Fruit fly (Drosophila melanogaster): Measurements from ENCODE around the gene wap.

The wap gene

DNA sequence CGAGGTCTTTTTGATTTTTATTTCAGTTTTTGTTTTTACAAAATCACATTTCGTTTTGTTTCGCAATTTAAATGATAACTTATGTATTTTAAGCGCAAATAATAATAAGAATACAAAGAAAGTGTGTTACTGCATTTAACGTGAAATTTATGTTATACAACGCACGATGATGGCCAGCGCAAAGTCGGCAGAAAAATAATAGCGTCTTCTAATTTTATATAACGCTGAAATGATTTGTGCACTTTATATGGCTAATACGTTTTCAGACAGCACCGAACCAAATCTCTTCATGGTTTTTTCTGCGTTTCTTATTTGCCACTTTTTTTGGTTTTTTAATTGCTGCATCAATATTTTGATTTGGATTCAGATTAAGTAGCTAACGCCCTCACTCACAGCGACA is 19.7 kb upstream of the wap start:
- TF ChIP-seq CG17801 (GFP tag; optimal IDR thresholded peaks at IDR 0.05; ENCODE audit: partially characterized antibody) = no peak

DNA sequence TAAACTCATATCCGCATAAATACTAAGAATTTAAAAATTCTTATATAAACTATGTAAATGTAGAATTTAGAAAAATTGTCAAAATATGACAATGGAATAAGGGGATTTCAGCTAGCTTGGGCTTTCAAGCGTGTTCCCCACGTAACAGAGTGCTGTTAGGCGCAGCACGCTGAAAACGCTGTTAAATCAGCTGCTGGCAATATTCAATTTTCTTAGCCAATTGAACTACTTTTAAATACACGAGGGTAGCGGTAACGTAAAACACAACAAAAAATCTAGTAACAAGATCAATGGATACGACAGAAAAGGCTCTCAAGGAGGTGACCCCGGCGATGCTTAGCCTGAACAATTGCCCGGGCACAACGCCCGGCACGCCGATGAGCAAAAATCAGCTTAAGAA is 18.3 kb upstream of the wap start, which contains the start of gene CG14618:
CG14618 (plus strand) TSS at position 179 of the 400 bp plus-strand sequence.
- no peak for TF ChIP-seq CG17801 (GFP tag; optimal IDR thresholded peaks at IDR 0.05; ENCODE audit: partially characterized antibody)

DNA sequence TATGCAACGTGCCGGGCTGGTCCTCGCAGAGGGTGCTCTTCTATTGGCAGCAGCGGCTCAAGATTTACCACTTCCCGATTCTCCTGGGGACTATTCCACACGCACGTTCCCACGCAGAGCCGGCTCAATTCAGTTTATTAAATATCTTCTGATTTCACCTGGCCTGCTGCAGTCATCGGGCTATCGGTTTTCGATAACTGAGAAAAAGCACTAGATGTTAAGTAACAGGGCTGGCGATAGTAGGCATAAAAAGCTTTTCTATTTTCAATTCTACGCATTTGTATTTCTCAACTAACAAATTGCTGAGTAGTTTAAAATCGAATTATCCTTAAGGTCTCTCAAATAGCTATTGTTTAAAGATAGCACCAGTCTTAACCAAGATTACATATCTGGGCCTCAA is 16.6 kb upstream of the wap start, which contains the start of gene CG14613:
CG14613 (minus strand) TSS at position 203 of the 400 bp plus-strand sequence.
- TF ChIP-seq CG17801 (GFP tag; optimal IDR thresholded peaks at IDR 0.05; ENCODE audit: partially characterized antibody) = no peak

DNA sequence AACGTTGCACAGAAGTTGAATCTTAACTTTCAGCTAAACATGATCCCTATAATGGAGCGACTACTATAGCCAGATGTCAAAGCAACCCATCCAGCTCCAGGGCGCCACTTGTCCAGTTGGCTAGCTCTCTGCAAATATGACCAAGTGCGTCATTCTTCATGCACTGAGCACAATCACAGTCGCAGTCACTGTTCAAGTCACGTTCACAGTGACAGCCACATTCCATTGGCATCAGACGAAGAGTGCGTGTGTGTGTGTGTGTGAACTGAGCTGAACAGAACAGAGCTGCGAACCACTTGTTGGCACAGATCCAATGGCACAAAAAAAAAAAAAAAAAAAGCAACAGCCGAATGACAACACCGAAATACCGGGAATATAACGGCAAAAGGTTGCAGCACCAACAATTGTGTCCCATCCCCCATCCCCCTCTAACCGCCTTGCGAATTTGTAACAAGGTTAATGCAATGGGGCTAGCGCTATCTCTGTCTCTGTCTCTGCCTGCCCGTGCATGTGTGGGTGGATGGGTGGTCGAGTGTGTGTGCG is 6.1 kb upstream of the wap start:
- TF ChIP-seq CG17801 (GFP tag; optimal IDR thresholded peaks at IDR 0.05; ENCODE audit: partially characterized antibody) = no peak

DNA sequence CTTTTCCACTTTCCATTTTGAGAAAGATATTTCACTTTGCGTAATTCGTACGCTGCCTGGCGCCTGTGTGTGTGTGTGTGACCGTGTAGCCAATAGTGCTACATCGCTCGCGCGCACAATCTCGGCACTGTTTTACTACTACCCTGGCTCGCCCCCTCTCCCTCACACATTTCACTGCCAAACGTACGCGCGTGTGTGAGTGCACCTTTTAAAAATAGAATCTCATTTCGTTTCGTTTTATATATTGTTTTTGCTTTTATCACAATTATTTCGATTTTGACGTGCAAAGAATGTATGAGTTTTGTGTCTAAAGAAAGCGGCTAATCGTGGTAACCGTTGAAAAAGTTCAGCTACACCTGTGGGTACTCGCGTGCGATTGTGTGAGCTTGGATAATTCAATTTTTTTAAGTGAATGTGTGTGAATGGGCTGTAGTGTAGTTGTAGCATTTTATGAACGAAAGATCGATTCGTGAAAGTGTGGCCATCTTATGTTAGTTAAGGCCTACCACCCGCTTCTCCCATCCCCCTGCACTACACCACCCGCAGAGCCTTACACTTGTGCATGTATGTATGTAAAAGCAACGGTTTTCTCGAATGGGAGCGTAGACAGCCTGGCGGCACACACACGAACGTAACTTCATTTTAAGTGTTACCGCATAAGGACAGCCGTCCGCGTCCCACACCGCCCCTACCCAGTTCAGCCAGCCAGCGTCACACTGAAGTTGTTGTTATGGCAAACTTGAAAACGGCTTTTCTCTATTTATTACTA is 1.1 kb upstream of the wap start:
- no peak for TF ChIP-seq CG17801 (GFP tag; optimal IDR thresholded peaks at IDR 0.05; ENCODE audit: partially characterized antibody)

DNA sequence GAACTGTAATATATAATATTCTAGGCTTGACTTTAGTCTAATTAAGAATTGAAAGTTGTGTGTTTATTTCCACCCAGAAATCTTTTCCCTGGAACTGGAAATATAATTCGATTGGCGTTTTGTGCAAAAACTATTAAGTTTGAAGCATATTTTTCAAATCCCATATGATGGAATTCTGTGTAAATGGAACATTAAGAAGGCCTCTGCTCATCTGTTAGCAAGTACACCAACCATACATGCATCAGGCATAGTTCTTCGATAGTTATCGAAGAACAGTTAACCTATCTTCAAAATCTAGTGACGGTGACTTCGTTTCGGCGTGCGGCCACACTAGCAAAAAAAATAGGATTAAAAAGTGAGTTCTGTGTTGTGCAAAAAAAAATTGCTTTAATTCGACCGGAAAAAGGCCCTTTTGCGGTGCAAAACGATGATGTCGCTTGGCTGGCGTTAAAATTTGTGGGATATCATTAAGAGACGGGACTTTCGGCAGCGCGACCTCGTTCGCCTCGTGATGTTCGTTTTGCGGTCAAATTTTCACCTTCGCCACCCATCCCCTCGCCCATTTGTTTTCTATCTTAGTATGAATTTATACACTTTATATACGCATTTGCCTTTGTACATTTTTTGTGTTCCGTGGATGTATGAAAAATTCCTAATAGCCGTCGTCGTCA is 422 bp upstream of the wap start, which contains the start of gene Usp2:
Usp2 (plus strand) TSS at position 295 of the 671 bp plus-strand sequence.
- no peak for TF ChIP-seq CG17801 (GFP tag; optimal IDR thresholded peaks at IDR 0.05; ENCODE audit: partially characterized antibody)

DNA sequence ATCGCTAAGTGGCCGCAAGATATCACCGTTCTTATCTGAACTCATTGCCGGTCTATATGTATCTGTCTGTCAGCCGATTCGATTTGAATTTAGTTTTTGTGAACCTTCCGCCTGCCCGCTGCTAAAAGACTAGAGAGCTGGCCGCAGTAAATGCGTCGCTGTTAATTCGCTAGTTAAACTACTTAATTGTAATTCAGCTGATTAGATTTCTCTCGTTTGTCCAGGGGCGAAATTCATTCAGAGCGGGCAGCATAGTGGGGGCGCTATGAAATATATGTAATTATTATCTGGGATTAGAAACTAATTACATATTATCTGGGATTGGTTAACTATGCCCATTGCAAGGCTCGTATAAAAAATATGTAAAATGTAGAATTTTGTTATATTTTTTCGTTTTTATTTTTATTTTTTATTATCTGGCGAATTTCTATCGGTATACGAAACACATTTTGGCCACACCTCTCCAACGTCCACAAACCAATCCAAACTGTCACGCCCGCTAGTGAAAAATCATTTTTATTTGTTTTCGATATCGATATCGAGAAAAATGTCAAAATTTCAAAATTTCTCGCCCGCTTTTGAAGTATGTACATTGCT is 5.9 kb downstream of the wap start, which contains the start of the genes CG14615 and tilB:
CG14615 (minus strand) TSS at position 301 of the 597 bp plus-strand sequence.
tilB (plus strand) TSS at position 547 of the 597 bp plus-strand sequence.
- no peak for TF ChIP-seq CG17801 (GFP tag; optimal IDR thresholded peaks at IDR 0.05; ENCODE audit: partially characterized antibody)

DNA sequence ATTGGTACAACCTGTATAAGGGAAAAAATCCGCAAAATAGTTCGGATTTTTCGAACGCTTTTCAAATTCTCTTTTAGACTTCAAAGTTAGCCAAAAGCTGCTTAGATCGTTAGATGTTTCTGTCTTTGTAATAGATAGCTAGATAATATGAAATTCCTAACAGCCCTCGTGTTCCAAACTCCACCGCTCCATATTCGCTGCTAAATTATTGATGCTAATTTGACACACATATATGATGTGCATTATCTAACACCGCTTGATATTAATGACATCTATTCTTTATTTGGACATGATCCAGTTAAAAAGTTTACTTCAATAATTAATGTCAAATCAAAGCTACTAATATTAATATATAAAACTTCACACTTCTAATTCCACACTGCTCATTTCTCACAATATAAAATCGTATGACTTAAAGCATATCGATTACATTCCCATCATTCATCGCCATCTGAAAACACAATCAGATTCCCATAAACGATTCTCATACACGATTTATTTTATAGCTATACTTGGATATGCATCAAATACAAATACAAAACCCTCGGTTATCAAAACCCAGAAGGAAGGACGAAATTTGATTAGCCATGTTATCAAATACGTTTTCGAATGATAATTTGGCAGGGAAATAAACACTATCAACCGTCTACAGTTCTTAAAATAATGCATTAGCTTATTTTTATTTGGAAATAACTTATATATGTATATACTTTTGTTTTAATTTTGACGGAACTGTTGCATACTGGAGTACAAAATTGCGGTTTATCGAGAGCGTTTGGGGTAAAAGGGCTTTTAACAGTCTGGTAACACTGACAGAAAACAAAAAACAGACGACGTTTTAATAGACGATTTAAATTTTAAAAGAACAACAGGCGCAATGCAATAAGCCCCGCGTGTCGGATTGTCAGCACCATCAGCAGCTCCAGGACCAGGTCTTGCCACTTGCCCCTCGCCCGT is 11.0 kb downstream of the wap start, which contains the start of gene CG14621:
CG14621 (plus strand) TSS at position 274 of the 957 bp plus-strand sequence.
- no peak for TF ChIP-seq CG17801 (GFP tag; optimal IDR thresholded peaks at IDR 0.05; ENCODE audit: partially characterized antibody)

DNA sequence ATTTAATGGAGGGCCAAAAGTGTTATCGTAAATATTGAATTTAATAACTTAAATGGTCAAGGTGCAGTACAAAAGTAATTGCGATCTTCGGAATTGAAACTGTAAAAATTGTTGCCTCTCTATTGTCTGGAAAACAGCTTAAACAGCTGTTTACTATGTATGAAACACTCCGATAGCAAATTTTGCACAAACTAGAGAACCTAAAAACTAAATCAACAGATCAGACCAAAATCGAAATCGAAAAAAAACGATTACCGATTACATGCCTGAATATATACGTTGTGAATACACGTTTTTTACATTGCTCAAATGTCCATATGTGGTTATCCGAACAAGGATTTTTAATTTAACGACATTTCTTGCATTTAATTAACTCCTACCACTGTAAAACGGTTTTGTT is 11.7 kb downstream of the wap start:
- no peak for TF ChIP-seq CG17801 (GFP tag; optimal IDR thresholded peaks at IDR 0.05; ENCODE audit: partially characterized antibody)

DNA sequence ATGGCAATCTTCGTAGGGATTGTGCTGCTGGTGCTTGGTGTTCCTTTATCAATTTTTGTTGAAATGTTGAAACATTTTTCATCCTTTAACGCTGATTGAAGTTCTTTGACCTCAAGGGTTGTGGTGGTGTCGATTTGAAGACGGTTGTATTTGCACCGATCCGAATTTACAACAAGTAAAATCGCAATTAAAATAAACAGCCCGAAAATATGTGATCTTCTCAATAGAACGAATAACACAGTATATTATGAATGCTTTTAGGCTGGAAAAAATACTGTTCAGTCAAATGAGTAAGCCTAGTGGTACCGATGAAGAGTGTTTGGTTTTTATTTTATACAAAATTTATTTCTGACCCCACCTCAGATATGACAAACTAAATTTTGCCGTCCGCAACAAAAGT is 12.2 kb downstream of the wap start:
- no peak for TF ChIP-seq CG17801 (GFP tag; optimal IDR thresholded peaks at IDR 0.05; ENCODE audit: partially characterized antibody)

Data from ovary, adult (tissue).